Worm (Caenorhabditis elegans): Measurements from ENCODE around the gene grd-1.

grd-1 gene

DNA sequence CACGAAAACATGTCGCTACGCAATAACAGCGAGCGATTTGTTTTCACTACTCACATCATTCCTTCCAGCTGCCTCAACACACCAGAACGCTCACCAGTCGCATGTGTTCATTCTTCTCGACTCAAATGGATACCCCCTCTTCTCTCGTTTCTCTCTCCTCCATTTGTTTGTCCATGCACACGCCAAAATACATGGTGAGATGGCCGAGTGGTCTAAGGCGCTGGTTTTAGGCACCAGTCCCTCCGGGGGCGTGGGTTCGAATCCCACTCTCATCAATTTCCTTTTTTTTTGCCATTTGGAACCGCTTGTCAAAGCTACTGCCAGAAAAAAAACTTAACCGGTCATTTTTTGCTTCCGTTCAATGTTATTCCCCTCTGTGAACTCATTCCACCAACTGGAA is 13.8 kb upstream of the grd-1 start (continued):
- TF ChIP-seq zag-1 (tag; optimal IDR thresholded peaks at IDR 0.05) (no peak), daf-16 (GFP tag; optimal IDR thresholded peaks at IDR 0.05) (peak; percentile 54 to 95), daf-16 (tag; optimal IDR thresholded peaks at IDR 0.05) (peak; percentile 74), ZK337.2 (GFP tag; IDR thresholded peaks at IDR 0.05) (peak; percentile 85), madf-5 (GFP tag; IDR thresholded peaks at IDR 0.05) (peak; percentile 44 to 95; a peak in 3 of 4 replicates), mxl-3 (GFP tag; optimal IDR thresholded peaks at IDR 0.05) (peak; percentile 71), nhr-10 (tag; optimal IDR thresholded peaks at IDR 0.05) (no peak), hlh-30 (tag; optimal IDR thresholded peaks at IDR 0.05; ENCODE audit: insufficient read depth) (peak; percentile 78), F10B5.3 (tag; optimal IDR thresholded peaks at IDR 0.05) (peak; percentile 78), mdl-1 (tag; optimal IDR thresholded peaks at IDR 0.05) (peak in 1 of 2 experiments; percentile 82), ctbp-1 (GFP tag; IDR thresholded peaks at IDR 0.05) (peak; percentile 94), F37D6.2 (tag; optimal IDR thresholded peaks at IDR 0.05) (peak; percentile 93), zfp-3 (GFP tag; conservative IDR thresholded peaks at IDR 0.05) (peak; percentile 73; the same call in 1 of the 2 replicates), ztf-11 (tag; optimal IDR thresholded peaks at IDR 0.05) (no peak), nhr-11 (tag; optimal IDR thresholded peaks at IDR 0.05) (peak; percentile 55), mxl-2 (GFP tag; conservative IDR thresholded peaks at IDR 0.05) (no peak), lin-1 (GFP tag; IDR thresholded peaks at IDR 0.05) (peak; percentile 87), ces-1 (GFP tag; optimal IDR thresholded peaks at IDR 0.05) (peak; percentile 41), daf-19 (GFP tag; conservative IDR thresholded peaks at IDR 0.05) (peak; percentile 94), ZK546.5 (tag; optimal IDR thresholded peaks at IDR 0.05) (no peak), mes-2 (tag; optimal IDR thresholded peaks at IDR 0.05; ENCODE audit: poor library complexity, severe bottlenecking) (no peak), attf-4 (tag; optimal IDR thresholded peaks at IDR 0.05) (no peak), lin-13 (GFP tag; optimal IDR thresholded peaks at IDR 0.05) (peak; percentile 67), tra-1 (GFP tag; IDR thresholded peaks at IDR 0.05) (peak; percentile 91), snpc-4 (tag; optimal IDR thresholded peaks at IDR 0.05) (no peak), spr-1 (tag; optimal IDR thresholded peaks at IDR 0.05) (peak; percentile 88), F26F4.8 (GFP tag; conservative IDR thresholded peaks at IDR 0.05) (0 out of 2 replicates have a peak, but pooled peaks have one; percentile 50), T26A8.4 (GFP tag; IDR thresholded peaks at IDR 0.05) (no peak), daf-8 (GFP tag; IDR thresholded peaks at IDR 0.05) (no peak), nhr-28 (tag; optimal IDR thresholded peaks at IDR 0.05) (peak; percentile 45), nhr-237 (tag; optimal IDR thresholded peaks at IDR 0.05) (no peak), set-16 (GFP tag; IDR thresholded peaks at IDR 0.05) (no peak), dpl-1 (GFP tag; optimal IDR thresholded peaks at IDR 0.05) (peak; percentile 50), Y105C5A.15 (GFP tag; IDR thresholded peaks at IDR 0.05) (peak; percentile 53; the same call in 1 of the 2 replicates), ceh-44 (GFP tag; IDR thresholded peaks at IDR 0.05) (peak; percentile 75; the same call in 1 of the 2 replicates), duxl-1 (tag; optimal IDR thresholded peaks at IDR 0.05; ENCODE audit: poor library complexity) (peak; percentile 93), zip-2 (tag; optimal IDR thresholded peaks at IDR 0.05) (peak; percentile 75), unc-62 (GFP tag; optimal IDR thresholded peaks at IDR 0.05 in 1 of 2) (peak in 1 of 2 experiments; percentile 95), unc-62 (tag; optimal IDR thresholded peaks at IDR 0.05) (no peak), spr-3 (GFP tag; optimal IDR thresholded peaks at IDR 0.05) (no peak), cey-2 (tag; optimal IDR thresholded peaks at IDR 0.05; ENCODE audit: borderline replicate concordance, insufficient read depth) (no peak), lim-7 (GFP tag; IDR thresholded peaks at IDR 0.05) (peak; percentile 87), lin-39 (tag; optimal IDR thresholded peaks at IDR 0.05) (no peak), saeg-2 (GFP tag; IDR thresholded peaks at IDR 0.05) (0 out of 2 replicates have a peak, but pooled peaks have one; percentile 73), unc-130 (GFP tag; optimal IDR thresholded peaks at IDR 0.05) (peak; percentile 29), nhr-48 (tag; optimal IDR thresholded peaks at IDR 0.05) (peak; percentile 80), egl-43 (GFP tag; IDR thresholded peaks at IDR 0.05) (no peak; the same call in none of the 2 replicates), nhr-77 (tag; optimal IDR thresholded peaks at IDR 0.05) (peak; percentile 27), nhr-76 (tag; optimal IDR thresholded peaks at IDR 0.05) (no peak), pha-4 (GFP tag; IDR thresholded peaks at IDR 0.05) (peak; percentile 90), pha-4 (tag; optimal IDR thresholded peaks at IDR 0.05) (no peak), vab-7 (GFP tag; IDR thresholded peaks at IDR 0.05) (no peak; the same call in 1 of the 2 replicates)

Measured in whole organism, L4 larva.